Worm (Caenorhabditis elegans) whole organism, mixed stage, embryonic: ENCODE results near the gene srh-122.

Source experiments
- M03D4.4 ChIP-seq: sonication (generic microtip); optimal IDR thresholded peaks from 2 replicates; lab custom pipeline; 2017; ENCODE audit warnings: mild to moderate bottlenecking, missing genetic modification characterization, missing compliant biosample characterization
- bed-3 ChIP-seq: fragments of 200-800 bp; sonication (Bioruptor generic); optimal IDR thresholded peaks from 3 replicates; lab custom pipeline; 2018; ENCODE audit warnings: mild to moderate bottlenecking, missing genetic modification characterization, moderate library complexity, missing compliant biosample characterization
- blmp-1 ChIP-seq: fragments of 150-350 bp; optimal IDR thresholded peaks from 2 replicates; lab custom pipeline; 2014; ENCODE audit warnings: missing biosample characterization, missing genetic modification characterization
- ceh-43 ChIP-seq: fragments of 200-800 bp; sonication (Bioruptor generic); optimal IDR thresholded peaks from 2 replicates; lab custom pipeline; 2018; ENCODE audit warnings: mild to moderate bottlenecking, missing genetic modification characterization, moderate library complexity, missing compliant biosample characterization
- ceh-83 ChIP-seq: fragments of 200-800 bp; sonication (Bioruptor generic); optimal IDR thresholded peaks from 2 replicates; lab custom pipeline; 2018; ENCODE audit warnings: mild to moderate bottlenecking, missing genetic modification characterization, missing compliant biosample characterization
- ces-1 ChIP-seq: fragments of 150-350 bp; optimal IDR thresholded peaks from 2 replicates; lab custom pipeline; 2014; ENCODE audit warnings: missing biosample characterization, missing genetic modification reagents, missing genetic modification characterization
- cnd-1 ChIP-seq: fragments of 200-800 bp; sonication (Bioruptor generic); optimal IDR thresholded peaks from 2 replicates; lab custom pipeline; 2018; ENCODE audit warnings: mild to moderate bottlenecking, missing genetic modification characterization, missing compliant biosample characterization
- drap-1 ChIP-seq: fragments of 200-800 bp; sonication (Bioruptor generic); optimal IDR thresholded peaks from 3 replicates; lab custom pipeline; 2018; ENCODE audit warnings: mild to moderate bottlenecking, missing genetic modification characterization, missing compliant biosample characterization
- elt-1 ChIP-seq: sonication (generic microtip); optimal IDR thresholded peaks from 2 replicates; lab custom pipeline; 2017; ENCODE audit warnings: missing genetic modification characterization, mild to moderate bottlenecking, missing compliant biosample characterization, antibody characterized with exemption, moderate library complexity, borderline replicate concordance; ENCODE audit not compliant: insufficient read depth
- elt-3 ChIP-seq: fragments of 150-350 bp; optimal IDR thresholded peaks from 2 replicates; lab custom pipeline; 2014; ENCODE audit warnings: missing biosample characterization, missing genetic modification characterization
- flh-1 ChIP-seq: fragments of 200-800 bp; sonication (Bioruptor generic); optimal IDR thresholded peaks from 2 replicates; lab custom pipeline; 2018; ENCODE audit warnings: mild to moderate bottlenecking, missing genetic modification characterization, moderate library complexity, missing compliant biosample characterization
- ham-2 ChIP-seq: fragments of 200-800 bp; sonication (Bioruptor generic); optimal IDR thresholded peaks from 2 replicates; lab custom pipeline; 2018; ENCODE audit warnings: mild to moderate bottlenecking, missing genetic modification characterization, missing compliant biosample characterization
- hlh-1 ChIP-seq: fragments of 150-350 bp; optimal IDR thresholded peaks from 2 replicates; lab custom pipeline; 2014; ENCODE audit warnings: missing biosample characterization, missing genetic modification reagents, missing genetic modification characterization
- lin-13 ChIP-seq: fragments of 150-350 bp; optimal IDR thresholded peaks from 2 replicates; lab custom pipeline; 2014; ENCODE audit warnings: missing biosample characterization, missing genetic modification characterization
- lsy-2 ChIP-seq: fragments of 150-350 bp; optimal IDR thresholded peaks from 2 replicates; lab custom pipeline; 2014; ENCODE audit warnings: missing biosample characterization, missing genetic modification characterization
- mab-5 ChIP-seq: fragments of 150-350 bp; optimal IDR thresholded peaks from 2 replicates; lab custom pipeline; 2014; ENCODE audit warnings: missing biosample characterization, missing genetic modification characterization
- mep-1 ChIP-seq: fragments of 150-350 bp; optimal IDR thresholded peaks from 2 replicates; lab custom pipeline; 2017; ENCODE audit warnings: missing biosample characterization, missing genetic modification reagents, missing genetic modification characterization, inconsistent platforms
- mls-2 ChIP-seq: sonication (generic microtip); optimal IDR thresholded peaks from 2 replicates; lab custom pipeline; 2016; ENCODE audit warnings: mild to moderate bottlenecking, missing genetic modification characterization, moderate library complexity, missing compliant biosample characterization
- nhr-12 ChIP-seq: fragments of 150-350 bp; optimal IDR thresholded peaks from 2 replicates; lab custom pipeline; 2014; ENCODE audit warnings: missing biosample characterization, missing genetic modification characterization
- nhr-2 ChIP-seq: fragments of 150-350 bp; optimal IDR thresholded peaks from 2 replicates; lab custom pipeline; 2014; ENCODE audit warnings: missing biosample characterization, missing genetic modification characterization
- nhr-76 ChIP-seq: sonication (generic microtip); optimal IDR thresholded peaks from 2 replicates; lab custom pipeline; 2017; ENCODE audit warnings: missing biosample characterization, missing genetic modification characterization
- pha-4 ChIP-seq: fragments of 150-350 bp; optimal IDR thresholded peaks from 2 replicates; lab custom pipeline; 2018; ENCODE audit warnings: missing biosample characterization, missing genetic modification reagents, missing genetic modification characterization
- sem-2 ChIP-seq: fragments of 200-800 bp; sonication (Bioruptor generic); optimal IDR thresholded peaks from 2 replicates; lab custom pipeline; 2018; ENCODE audit warnings: mild to moderate bottlenecking, missing genetic modification characterization, missing compliant biosample characterization
- snpc-4 ChIP-seq: fragments of 150-350 bp; optimal IDR thresholded peaks from 2 replicates; lab custom pipeline; 2014; ENCODE audit warnings: missing biosample characterization, missing genetic modification characterization
- sptf-1 ChIP-seq: sonication (generic microtip); optimal IDR thresholded peaks from 2 replicates; lab custom pipeline; 2017; ENCODE audit warnings: mild to moderate bottlenecking, missing genetic modification characterization, moderate library complexity, missing compliant biosample characterization
- tbx-8 ChIP-seq: fragments of 200-800 bp; sonication (Bioruptor generic); optimal IDR thresholded peaks from 2 replicates; lab custom pipeline; 2018; ENCODE audit warnings: mild to moderate bottlenecking, missing genetic modification characterization, moderate library complexity, missing compliant biosample characterization
- unc-120 ChIP-seq: sonication (generic microtip); optimal IDR thresholded peaks from 2 replicates; lab custom pipeline; 2017; ENCODE audit warnings: missing genetic modification characterization, missing compliant biosample characterization; ENCODE audit not compliant: poor library complexity, severe bottlenecking
- unc-39 ChIP-seq: fragments of 150-350 bp; optimal IDR thresholded peaks from 2 replicates; lab custom pipeline; 2014; ENCODE audit warnings: missing biosample characterization, missing genetic modification characterization
- zip-8 ChIP-seq: fragments of 150-350 bp; optimal IDR thresholded peaks from 2 replicates; lab custom pipeline; 2014; ENCODE audit warnings: missing biosample characterization, missing genetic modification characterization
- ztf-11 ChIP-seq: fragments of 150-350 bp; optimal IDR thresholded peaks from 2 replicates; lab custom pipeline; 2014; ENCODE audit warnings: missing biosample characterization, missing genetic modification characterization

srh-122 gene

ce11 chrV:15415951-15416350, 38.1 kb upstream of the srh-122 start, which contains the start of gene srh-265:
Gene srh-265 (plus strand): TSS chrV:15416251.
- TF ChIP-seq ceh-83 (GFP tag; lab: Kevin White, UChicago) (no peak), mep-1 (tag; lab: Kevin White, UChicago) (no peak), lin-13 (no peak), nhr-12 (tag; lab: Kevin White, UChicago) (no peak), elt-3 (no peak), sem-2 (GFP tag; lab: Kevin White, UChicago) (no peak), elt-1 (no peak), M03D4.4 (tag; lab: Kevin White, UChicago) (no peak), tbx-8 (GFP tag; lab: Kevin White, UChicago) (no peak), pha-4 (tag; lab: Kevin White, UChicago) (no peak)

DNA sequence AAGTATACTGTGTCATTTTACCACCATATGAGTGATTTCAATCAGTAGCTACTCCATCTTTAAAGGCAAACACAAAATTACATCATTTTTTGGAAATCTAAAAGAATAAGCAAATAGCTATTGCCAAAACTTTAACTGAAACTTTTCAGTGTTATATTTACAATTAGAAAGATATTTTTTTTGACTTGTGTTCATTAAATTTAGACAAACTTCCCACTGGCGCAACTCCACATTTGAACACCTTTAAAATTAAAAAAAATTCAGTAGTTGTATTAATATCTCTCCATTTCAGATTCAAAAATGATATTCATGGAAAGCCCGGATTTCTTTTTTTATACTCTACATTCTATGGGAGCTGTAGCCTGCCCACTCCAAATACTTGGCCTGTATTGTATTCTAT, 36.0 kb upstream of the srh-122 start, which contains the start of gene srh-264:
srh-264 (plus strand) TSS at position 301 of the 400 bp plus-strand sequence.
- TF ChIP-seq sem-2 (GFP tag; lab: Kevin White, UChicago), result no peak
- TF ChIP-seq unc-120 (tag; lab: Kevin White, UChicago), result no peak
- no peak for TF ChIP-seq nhr-12 (tag; lab: Kevin White, UChicago)
- no peak for TF ChIP-seq unc-39

- TF ChIP-seq cnd-1 (tag; lab: Kevin White, UChicago) (no peak), mab-5 (tag; lab: Kevin White, UChicago) (no peak), pha-4 (tag; lab: Kevin White, UChicago) (no peak), hlh-1 (tag; lab: Kevin White, UChicago) (no peak), unc-39 (no peak), unc-120 (tag; lab: Kevin White, UChicago) (no peak), elt-3 (no peak), snpc-4 (no peak), bed-3 (no peak), ztf-11 (tag; lab: Kevin White, UChicago) (no peak), tbx-8 (GFP tag; lab: Kevin White, UChicago) (no peak), elt-1 (no peak), nhr-2 (tag; lab: Kevin White, UChicago) (no peak)
These were observed 34.8 kb upstream of the srh-122 start, which contains the start of gene srbc-63 for ce11 chrV:15412625-15413024. Gene srbc-63 (minus strand): TSS chrV:15412725.

- TF ChIP-seq elt-3, result no peak
- no peak for TF ChIP-seq nhr-2 (tag; lab: Kevin White, UChicago)
- no peak for TF ChIP-seq lin-13
- TF ChIP-seq sptf-1 (tag; lab: Kevin White, UChicago), result no peak
- TF ChIP-seq flh-1 (GFP tag; lab: Kevin White, UChicago), result no peak
- TF ChIP-seq bed-3, result no peak
- no peak for TF ChIP-seq snpc-4
- TF ChIP-seq mls-2, result no peak
- no peak for TF ChIP-seq nhr-12 (tag; lab: Kevin White, UChicago)
- no peak for TF ChIP-seq unc-39
- no peak for TF ChIP-seq unc-120 (tag; lab: Kevin White, UChicago)
- TF ChIP-seq blmp-1 (tag; lab: Kevin White, UChicago), result no peak
- TF ChIP-seq zip-8, result no peak
These were observed 29.1 kb upstream of the srh-122 start, which contains the start of gene srh-257 for ce11 chrV:15406928-15407327. Gene srh-257 (plus strand): TSS chrV:15407228.

DNA sequence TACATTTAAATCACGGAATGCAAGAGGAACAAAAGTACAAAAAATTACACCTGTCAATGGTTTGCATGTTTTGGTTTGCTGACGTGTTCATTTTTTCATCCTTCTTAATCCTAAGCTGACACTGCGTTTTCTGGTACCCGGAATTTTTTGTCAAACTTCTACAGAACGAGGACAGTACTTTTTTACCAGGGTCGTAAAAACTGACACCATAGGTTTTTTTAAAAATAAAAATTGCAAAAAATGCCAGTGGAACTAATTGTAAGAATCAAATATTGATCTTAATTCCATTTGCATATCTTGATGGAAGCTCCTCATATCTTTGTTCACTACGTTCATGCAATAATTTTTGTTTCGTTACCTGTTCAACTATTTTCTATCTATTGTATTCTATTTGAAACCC, 27.1 kb upstream of the srh-122 start, which contains the start of gene srh-258:
srh-258 (plus strand) TSS at position 301 of the 400 bp plus-strand sequence.
- TF ChIP-seq ceh-43 (GFP tag; lab: Kevin White, UChicago), result no peak
- TF ChIP-seq drap-1 (GFP tag; lab: Kevin White, UChicago), result no peak
- TF ChIP-seq hlh-1 (tag; lab: Kevin White, UChicago), result no peak
- TF ChIP-seq lsy-2 (tag; lab: Kevin White, UChicago), result no peak
- no peak for TF ChIP-seq ces-1 (GFP tag; lab: Kevin White, UChicago)
- no peak for TF ChIP-seq ham-2 (GFP tag; lab: Kevin White, UChicago)
- no peak for TF ChIP-seq nhr-76 (tag; lab: Kevin White, UChicago)
- TF ChIP-seq mab-5 (tag; lab: Kevin White, UChicago), result no peak
- TF ChIP-seq nhr-12 (tag; lab: Kevin White, UChicago), result no peak
- TF ChIP-seq unc-120 (tag; lab: Kevin White, UChicago), result no peak
- TF ChIP-seq zip-8, result no peak
- TF ChIP-seq, all 35 proteins: peak for 0
